Worm (Caenorhabditis elegans): ENCODE measurements around the gene Y41G9A.6.
A peak's percentile ranks its signal among the peaks of the same experiment; 100 is the strongest.

ce11 chrX:2996976-2997399, 6.6 kb downstream of the Y41G9A.6 start:
- peak; percentile 99 for TF ChIP-seq him-1 (tag; optimal IDR thresholded peaks at IDR 0.05)
- peak; percentile 98 for TF ChIP-seq W03F9.2 (tag; optimal IDR thresholded peaks at IDR 0.05)
